Fruit fly (Drosophila melanogaster) whole organism, embryonic: ENCODE results near the gene CG17982.

Experiments used
- Antp ChIP-seq: fragments of 200-800 bp; sonication (Bioruptor generic); optimal IDR thresholded peaks from 3 replicates; lab custom pipeline; 2016; ENCODE audit warnings: missing biosample characterization, missing genetic modification characterization
- Asciz ChIP-seq: fragments of 200-800 bp; sonication (Bioruptor generic); optimal IDR thresholded peaks from 2 replicates; lab custom pipeline; 2017; ENCODE audit warnings: missing biosample characterization, mild to moderate bottlenecking, missing genetic modification characterization, missing genetic modification reagents
- CG10147 ChIP-seq: fragments of 200-800 bp; sonication (Bioruptor generic); optimal IDR thresholded peaks from 2 replicates; lab custom pipeline; 2019; ENCODE audit warnings: missing biosample characterization, mild to moderate bottlenecking, missing genetic modification characterization, moderate library complexity
- CG10274 ChIP-seq: fragments of 200-800 bp; sonication (Bioruptor generic); optimal IDR thresholded peaks from 3 replicates; lab custom pipeline; 2017; ENCODE audit warnings: missing biosample characterization, mild to moderate bottlenecking, missing genetic modification characterization
- CG10565 ChIP-seq: fragments of 200-800 bp; sonication (Bioruptor generic); optimal IDR thresholded peaks from 3 replicates; lab custom pipeline; 2016; ENCODE audit warnings: missing biosample characterization, mild to moderate bottlenecking, missing genetic modification characterization
- CG11398 ChIP-seq: fragments of 200-800 bp; sonication (Bioruptor generic); optimal IDR thresholded peaks from 2 replicates; lab custom pipeline; 2016; ENCODE audit warnings: missing biosample characterization, missing genetic modification characterization
- CG12391 ChIP-seq: fragments of 200-800 bp; sonication (Bioruptor generic); optimal IDR thresholded peaks from 3 replicates; lab custom pipeline; 2018; ENCODE audit warnings: missing biosample characterization, mild to moderate bottlenecking, missing genetic modification characterization, moderate library complexity
- CG13287 ChIP-seq: fragments of 200-800 bp; sonication (Bioruptor generic); IDR thresholded peaks from 2 replicates; pipeline ENCODE4 v1.3.6; 2022; ENCODE audit warnings: missing biosample characterization, missing genetic modification characterization; ENCODE audit not compliant: partially characterized antibody
- CG15073 ChIP-seq: fragments of 200-800 bp; sonication (Bioruptor generic); optimal IDR thresholded peaks from 2 replicates; lab custom pipeline; 2016; ENCODE audit warnings: missing biosample characterization, missing genetic modification characterization
- CG15269 ChIP-seq: fragments of 200-800 bp; sonication (Bioruptor generic); optimal IDR thresholded peaks from 2 replicates; lab custom pipeline; 2018; ENCODE audit warnings: missing biosample characterization, mild to moderate bottlenecking, missing genetic modification characterization, moderate library complexity
- CG17912 ChIP-seq: fragments of 200-800 bp; sonication (Bioruptor generic); optimal IDR thresholded peaks from 2 replicates; lab custom pipeline; 2018; ENCODE audit warnings: missing biosample characterization, mild to moderate bottlenecking, missing genetic modification characterization
- CG18476 ChIP-seq: fragments of 200-800 bp; sonication (Bioruptor generic); optimal IDR thresholded peaks from 2 replicates; lab custom pipeline; 2016; ENCODE audit warnings: missing biosample characterization, mild to moderate bottlenecking, missing genetic modification characterization
- CG18599 ChIP-seq: fragments of 200-800 bp; sonication (Bioruptor generic); optimal IDR thresholded peaks from 3 replicates; lab custom pipeline; 2017; ENCODE audit warnings: missing biosample characterization, missing genetic modification characterization, mild to moderate bottlenecking, moderate library complexity, missing genetic modification reagents
- CG2120 ChIP-seq: fragments of 200-800 bp; sonication (Bioruptor generic); optimal IDR thresholded peaks from 3 replicates; lab custom pipeline; 2016; ENCODE audit warnings: missing biosample characterization, missing genetic modification characterization
- CG2678 ChIP-seq: fragments of 200-800 bp; sonication (Bioruptor generic); optimal IDR thresholded peaks from 3 replicates; lab custom pipeline; 2019; ENCODE audit warnings: missing biosample characterization, mild to moderate bottlenecking, missing genetic modification characterization, moderate library complexity
- CG3281 ChIP-seq: fragments of 200-800 bp; sonication (Bioruptor generic); optimal IDR thresholded peaks from 3 replicates; lab custom pipeline; 2017; ENCODE audit warnings: missing biosample characterization, mild to moderate bottlenecking, missing genetic modification characterization
- CG4282 ChIP-seq: fragments of 200-800 bp; sonication (Bioruptor generic); optimal IDR thresholded peaks from 2 replicates; lab custom pipeline; 2016; ENCODE audit warnings: missing biosample characterization, missing genetic modification characterization
- CG6791 ChIP-seq: fragments of 200-800 bp; sonication (Bioruptor generic); IDR thresholded peaks from 3 replicates; pipeline ENCODE4 v1.3.6; 2022; ENCODE audit warnings: missing biosample characterization, missing genetic modification characterization; ENCODE audit not compliant: partially characterized antibody
- CG7786 ChIP-seq: fragments of 200-800 bp; sonication (Bioruptor generic); optimal IDR thresholded peaks from 2 replicates; lab custom pipeline; 2016; ENCODE audit warnings: missing biosample characterization, missing genetic modification characterization
- CG9817 ChIP-seq: fragments of 200-800 bp; sonication (Bioruptor generic); optimal IDR thresholded peaks from 2 replicates; lab custom pipeline; 2018; ENCODE audit warnings: missing biosample characterization, mild to moderate bottlenecking, missing genetic modification characterization, moderate library complexity
- Dref ChIP-seq: fragments of 200-800 bp; sonication (Bioruptor generic); IDR thresholded peaks from 2 replicates; pipeline ENCODE4 v1.3.6; 2022; ENCODE audit warnings: missing biosample characterization, missing genetic modification characterization
- Drgx ChIP-seq: fragments of 200-800 bp; sonication (Bioruptor generic); IDR thresholded peaks from 2 replicates; pipeline ENCODE4 v1.3.6; 2022; ENCODE audit warnings: missing biosample characterization, missing genetic modification characterization
- Elba2 ChIP-seq: fragments of 200-800 bp; sonication (Bioruptor generic); optimal IDR thresholded peaks from 3 replicates; lab custom pipeline; 2016; ENCODE audit warnings: missing biosample characterization, missing genetic modification characterization
- Fer1 ChIP-seq: fragments of 200-800 bp; sonication (Bioruptor generic); optimal IDR thresholded peaks from 2 replicates; lab custom pipeline; 2017; ENCODE audit warnings: missing biosample characterization, mild to moderate bottlenecking, missing genetic modification characterization
- HmgD ChIP-seq: fragments of 200-800 bp; sonication (Bioruptor generic); optimal IDR thresholded peaks from 3 replicates; lab custom pipeline; 2016; ENCODE audit warnings: missing biosample characterization, missing genetic modification characterization
- MBD-R2 ChIP-seq: fragments of 200-800 bp; sonication (Bioruptor generic); IDR thresholded peaks from 2 replicates; pipeline ENCODE4 v1.3.6; 2022; ENCODE audit warnings: missing biosample characterization, missing genetic modification characterization
- NC2β ChIP-seq: fragments of 200-800 bp; sonication (Bioruptor generic); optimal IDR thresholded peaks from 2 replicates; lab custom pipeline; 2016; ENCODE audit warnings: missing biosample characterization, missing genetic modification characterization
- NK7.1 ChIP-seq: fragments of 200-800 bp; sonication (Bioruptor generic); optimal IDR thresholded peaks from 3 replicates; lab custom pipeline; 2016; ENCODE audit warnings: missing biosample characterization, missing genetic modification characterization
- Opbp ChIP-seq: fragments of 200-800 bp; sonication (Bioruptor generic); IDR thresholded peaks from 3 replicates; pipeline ENCODE4 v1.3.6; 2022; ENCODE audit warnings: missing biosample characterization, missing genetic modification characterization; ENCODE audit not compliant: partially characterized antibody
- Usf ChIP-seq: fragments of 200-800 bp; sonication (Bioruptor generic); optimal IDR thresholded peaks from 2 replicates; lab custom pipeline; 2017; ENCODE audit warnings: missing genotype, missing biosample characterization, missing genetic modification characterization
- ash1 ChIP-seq: fragments of 200-800 bp; sonication (Bioruptor generic); optimal IDR thresholded peaks from 2 replicates; lab custom pipeline; 2018; ENCODE audit warnings: missing biosample characterization, mild to moderate bottlenecking, missing genetic modification characterization
- bab2 ChIP-seq: fragments of 200-800 bp; sonication (Bioruptor generic); optimal IDR thresholded peaks from 2 replicates; lab custom pipeline; 2016; ENCODE audit warnings: missing biosample characterization, missing genetic modification characterization
- crol ChIP-seq: fragments of 200-800 bp; sonication (Bioruptor generic); IDR thresholded peaks from 2 replicates; pipeline ENCODE4 v1.3.6; 2022; ENCODE audit warnings: missing biosample characterization, missing genetic modification characterization
- ems ChIP-seq: fragments of 200-800 bp; sonication (Bioruptor generic); optimal IDR thresholded peaks from 3 replicates; lab custom pipeline; 2016; ENCODE audit warnings: missing biosample characterization, missing genetic modification characterization
- gfzf ChIP-seq: fragments of 200-800 bp; sonication (Bioruptor generic); optimal IDR thresholded peaks from 2 replicates; lab custom pipeline; 2016; ENCODE audit warnings: missing biosample characterization, mild to moderate bottlenecking, missing genetic modification characterization, moderate library complexity
- hkb ChIP-seq, 2 experiments: fragments of 200-800 bp in 1 of 2; fragments of >200 bp in 1 of 2; sonication (Bioruptor generic) in 1 of 2; IDR thresholded peaks in 1 of 2; optimal IDR thresholded peaks in 1 of 2; 2 replicates each; pipeline versions ENCODE4 v1.3.6 to Lab custom; 2017 to 2022; ENCODE audit warnings: missing biosample characterization in 1 of 2, missing genetic modification characterization in 1 of 2
- hth ChIP-seq: fragments of >200 bp; optimal IDR thresholded peaks from 2 replicates; lab custom pipeline; 2017; ENCODE audit warnings: inconsistent platforms
- insv ChIP-seq, 2 experiments: fragments of 200-800 bp; sonication (Bioruptor generic); optimal IDR thresholded peaks; 3 replicates each; lab custom pipeline; 2016 to 2018; ENCODE audit warnings: missing biosample characterization in 2 of 2, missing genetic modification characterization in 2 of 2
- kni ChIP-seq: fragments of 200-800 bp; sonication (Bioruptor generic); optimal IDR thresholded peaks from 3 replicates; lab custom pipeline; 2017; ENCODE audit warnings: mild to moderate bottlenecking, missing biosample characterization, missing genetic modification reagents, missing genetic modification characterization
- maf-S ChIP-seq: fragments of 200-800 bp; sonication (Bioruptor generic); optimal IDR thresholded peaks from 2 replicates; lab custom pipeline; 2016; ENCODE audit warnings: missing biosample characterization, missing genetic modification characterization
- nmo ChIP-seq: fragments of 200-800 bp; sonication (Bioruptor generic); optimal IDR thresholded peaks from 2 replicates; lab custom pipeline; 2018; ENCODE audit warnings: missing biosample characterization, mild to moderate bottlenecking, missing genetic modification characterization, moderate library complexity
- nom ChIP-seq: fragments of 200-800 bp; sonication (Bioruptor generic); optimal IDR thresholded peaks from 2 replicates; lab custom pipeline; 2017; ENCODE audit warnings: missing biosample characterization, missing genetic modification characterization, mild to moderate bottlenecking, moderate library complexity, missing genetic modification reagents
- pnt ChIP-seq: fragments of 200-800 bp; sonication (Bioruptor generic); optimal IDR thresholded peaks from 3 replicates; lab custom pipeline; 2016; ENCODE audit warnings: missing biosample characterization, missing genetic modification characterization
- ranshi ChIP-seq: fragments of 200-800 bp; sonication (Bioruptor generic); IDR thresholded peaks from 2 replicates; pipeline ENCODE4 v1.3.6; 2022; ENCODE audit warnings: missing biosample characterization, missing genetic modification characterization
- slbo ChIP-seq: fragments of 200-800 bp; sonication (Bioruptor generic); IDR thresholded peaks from 2 replicates; pipeline ENCODE4 v1.3.6; 2022; ENCODE audit warnings: missing biosample characterization, missing genetic modification characterization

Gene CG17982

dm6 chrX:8101479-8102198 is 42.0 kb downstream of the CG17982 start, which contains the start of gene CG2258 (continued):
- no peak for TF ChIP-seq CG10565
- TF ChIP-seq CG2120, result peak; percentile 87
- TF ChIP-seq Usf, result peak; percentile 37
- TF ChIP-seq Drgx, result peak; percentile 96
- TF ChIP-seq CG15073 (GFP tag; lab: Kevin White, UChicago), result no peak
- peak; percentile 75 for TF ChIP-seq CG10147 (GFP tag; lab: Kevin White, UChicago)
- TF ChIP-seq NC2β (GFP tag; lab: Kevin White, UChicago), result peak; percentile 39
- peak; percentile 86 for TF ChIP-seq CG18599 (GFP tag; lab: Kevin White, UChicago)
- peak; percentile 53 for TF ChIP-seq crol (GFP tag; lab: Robert Waterston, UW)
- peak; percentile 68; the same call in 1 of the 2 replicates for TF ChIP-seq MBD-R2 (GFP tag; lab: Robert Waterston, UW)

dm6 chrX:8100826-8101079 is 42.9 kb downstream of the CG17982 start:
- no peak for TF ChIP-seq ems (GFP tag; lab: Kevin White, UChicago)
- no peak for TF ChIP-seq CG9817 (tag; lab: Kevin White, UChicago)
- TF ChIP-seq CG18476, result no peak
- TF ChIP-seq ranshi (GFP tag; lab: Robert Waterston, UW), result no peak
- TF ChIP-seq nom, result no peak
- peak in 1 of 2 experiments; percentile 80 for TF ChIP-seq insv (GFP tag; optimal IDR thresholded peaks at IDR 0.05; lab: Kevin White, UChicago)
- TF ChIP-seq Elba2 (GFP tag; lab: Kevin White, UChicago), result peak; percentile 87
- TF ChIP-seq CG7786 (GFP tag; lab: Kevin White, UChicago), result no peak
- no peak for TF ChIP-seq Fer1 (GFP tag; lab: Kevin White, UChicago)
- TF ChIP-seq maf-S, result no peak
- no peak for TF ChIP-seq NK7.1
- TF ChIP-seq CG12391 (tag; lab: Kevin White, UChicago), result no peak

dm6 chrX:8100026-8100825 is 43.4 kb downstream of the CG17982 start:
- TF ChIP-seq Opbp (no peak), slbo (GFP tag; lab: Robert Waterston, UW) (peak; percentile 88), CG3281 (GFP tag; lab: Kevin White, UChicago) (peak; percentile 85), HmgD (GFP tag; lab: Kevin White, UChicago) (no peak), MBD-R2 (GFP tag; lab: Robert Waterston, UW) (peak; percentile 58; the same call in 1 of the 2 replicates), CG11398 (GFP tag; lab: Kevin White, UChicago) (no peak), Asciz (GFP tag; lab: Kevin White, UChicago) (peak; percentile 81), CG2678 (peak; percentile 87), Dref (no peak), pnt (GFP tag; lab: Kevin White, UChicago) (peak; percentile 51), CG17912 (no peak), CG10274 (GFP tag; lab: Kevin White, UChicago) (peak; percentile 35), bab2 (GFP tag; lab: Kevin White, UChicago) (peak; percentile 58), hth (lab: Kevin White, UChicago) (no peak), Antp (GFP tag; lab: Kevin White, UChicago) (peak; percentile 46), CG6791 (GFP tag; lab: Robert Waterston, UW) (no peak), CG15269 (tag; lab: Kevin White, UChicago) (peak; percentile 87), gfzf (GFP tag; lab: Kevin White, UChicago) (no peak), CG4282 (GFP tag; lab: Kevin White, UChicago) (no peak), ash1 (peak; percentile 2), CG13287 (no peak), kni (GFP tag; lab: Kevin White, UChicago) (no peak), hkb (optimal IDR thresholded peaks at IDR 0.05; lab: Kevin White, UChicago) (no peak), hkb (GFP tag; IDR thresholded peaks at IDR 0.05; lab: Robert Waterston, UW) (peak; percentile 94), nmo (GFP tag; lab: Kevin White, UChicago) (peak; percentile 83)
